Worm (Caenorhabditis elegans) whole organism, young adult: ENCODE results near the gene C28D4.4.
A peak's percentile ranks its signal among the peaks of the same experiment; 100 is the strongest.

Experiments
- B0019.2 ChIP-seq: fragments of 200-800 bp; sonication (Bioruptor generic); conservative IDR thresholded peaks from 2 replicates; pipeline ENCODE4 v1.3.6; 2022; ENCODE audit warnings: missing genetic modification reagents, missing genetic modification characterization, missing compliant biosample characterization
- B0035.1 ChIP-seq: sonication (generic microtip); optimal IDR thresholded peaks from 2 replicates; lab custom pipeline; 2016; ENCODE audit warnings: missing genetic modification characterization, mild to moderate bottlenecking, missing compliant biosample characterization, missing genotype, missing genetic modification reagents
- B0336.3 ChIP-seq: fragments of 200-800 bp; sonication (Bioruptor generic); IDR thresholded peaks from 2 replicates; pipeline ENCODE4 v1.3.6; 2022; ENCODE audit warnings: missing genetic modification characterization, missing compliant biosample characterization
- D2030.7 ChIP-seq: fragments of 200-800 bp; sonication (Bioruptor generic); IDR thresholded peaks from 2 replicates; pipeline ENCODE4 v1.3.6; 2022; ENCODE audit warnings: missing genetic modification reagents, missing genetic modification characterization, missing compliant biosample characterization
- F22D6.2 ChIP-seq: sonication (generic microtip); optimal IDR thresholded peaks from 2 replicates; lab custom pipeline; 2016; ENCODE audit warnings: mild to moderate bottlenecking, missing genetic modification characterization, missing compliant biosample characterization
- F57C9.4 ChIP-seq: sonication (generic microtip); optimal IDR thresholded peaks from 2 replicates; lab custom pipeline; 2017; ENCODE audit warnings: mild to moderate bottlenecking, missing genetic modification characterization, missing compliant biosample characterization
- Y56A3A.18 ChIP-seq: fragments of 200-800 bp; sonication (Bioruptor generic); IDR thresholded peaks from 2 replicates; pipeline ENCODE4 v1.3.6; 2022; ENCODE audit warnings: missing genetic modification reagents, missing genetic modification characterization, missing compliant biosample characterization
- Y95B8A.8 ChIP-seq: fragments of 200-800 bp; sonication (Bioruptor generic); IDR thresholded peaks from 2 replicates; pipeline ENCODE4 v1.3.6; 2022; ENCODE audit warnings: missing genetic modification reagents, missing genetic modification characterization, missing compliant biosample characterization
- ZK185.1 ChIP-seq: sonication (generic microtip); optimal IDR thresholded peaks from 2 replicates; lab custom pipeline; 2016; ENCODE audit warnings: mild to moderate bottlenecking, missing genetic modification characterization, missing compliant biosample characterization; ENCODE audit not compliant: poor library complexity, severe bottlenecking
- aptf-2 ChIP-seq: fragments of 200-800 bp; sonication (Bioruptor generic); conservative IDR thresholded peaks from 2 replicates; pipeline ENCODE4 v1.3.6; 2022; ENCODE audit warnings: missing genetic modification reagents, missing genetic modification characterization, missing compliant biosample characterization
- athp-1 ChIP-seq: sonication (generic microtip); optimal IDR thresholded peaks from 2 replicates; lab custom pipeline; 2017; ENCODE audit warnings: mild to moderate bottlenecking, missing genetic modification characterization, missing compliant biosample characterization
- attf-5 ChIP-seq: fragments of 200-800 bp; sonication (Bioruptor generic); optimal IDR thresholded peaks from 2 replicates; lab custom pipeline; 2018; ENCODE audit warnings: mild to moderate bottlenecking, missing genetic modification characterization, missing compliant biosample characterization
- attf-6 ChIP-seq: fragments of 200-800 bp; sonication (Bioruptor generic); IDR thresholded peaks from 2 replicates; pipeline ENCODE4 v1.3.6; 2022; ENCODE audit warnings: missing genetic modification reagents, missing genetic modification characterization, missing compliant biosample characterization
- ceh-100 ChIP-seq: fragments of 200-800 bp; sonication (Bioruptor generic); IDR thresholded peaks from 2 replicates; pipeline ENCODE4 v1.3.6; 2022; ENCODE audit warnings: missing genetic modification reagents, missing genetic modification characterization, missing compliant biosample characterization
- ceh-91 ChIP-seq: fragments of 200-800 bp; sonication (Bioruptor generic); IDR thresholded peaks from 2 replicates; pipeline ENCODE4 v1.3.6; 2022; ENCODE audit warnings: missing genetic modification reagents, missing genetic modification characterization, missing compliant biosample characterization
- dpl-1 ChIP-seq: fragments of 150-350 bp; optimal IDR thresholded peaks from 2 replicates; lab custom pipeline; 2014; ENCODE audit warnings: missing biosample characterization, missing genetic modification reagents, missing genetic modification characterization
- ekl-4 ChIP-seq: fragments of 200-800 bp; sonication (Bioruptor generic); IDR thresholded peaks from 2 replicates; pipeline ENCODE4 v1.3.6; 2022; ENCODE audit warnings: missing genetic modification reagents, missing genetic modification characterization, missing compliant biosample characterization
- him-1 ChIP-seq: sonication (generic microtip); optimal IDR thresholded peaks from 2 replicates; lab custom pipeline; 2016; ENCODE audit warnings: missing genotype, missing genetic modification reagents, missing genetic modification characterization, missing compliant biosample characterization
- hlh-26 ChIP-seq: fragments of 200-800 bp; sonication (Bioruptor generic); conservative IDR thresholded peaks from 2 replicates; pipeline ENCODE4 v1.3.6; 2022; ENCODE audit warnings: missing genetic modification reagents, missing genetic modification characterization, missing compliant biosample characterization
- hmg-1.2 ChIP-seq: fragments of 200-800 bp; sonication (Bioruptor generic); IDR thresholded peaks from 2 replicates; pipeline ENCODE4 v1.3.6; 2022; ENCODE audit warnings: missing genetic modification reagents, missing genetic modification characterization, missing compliant biosample characterization
- hsf-1 ChIP-seq: fragments of 200-800 bp; sonication (Bioruptor generic); IDR thresholded peaks from 2 replicates; pipeline ENCODE4 v1.3.6; 2022; ENCODE audit warnings: missing genetic modification reagents, missing genetic modification characterization, missing compliant biosample characterization
- lag-1 ChIP-seq: fragments of 200-800 bp; sonication (Bioruptor generic); IDR thresholded peaks from 2 replicates; pipeline ENCODE4 v1.3.6; 2022; ENCODE audit warnings: missing genetic modification reagents, missing genetic modification characterization, missing compliant biosample characterization
- lsl-1 ChIP-seq: fragments of 200-800 bp; sonication (Bioruptor generic); optimal IDR thresholded peaks from 2 replicates; lab custom pipeline; 2018; ENCODE audit warnings: mild to moderate bottlenecking, missing genetic modification characterization, moderate library complexity, missing compliant biosample characterization
- lsy-27 ChIP-seq: sonication (generic microtip); optimal IDR thresholded peaks from 2 replicates; lab custom pipeline; 2017; ENCODE audit warnings: missing genetic modification characterization, mild to moderate bottlenecking, missing compliant biosample characterization, antibody characterized with exemption, missing genotype, borderline replicate concordance; ENCODE audit not compliant: insufficient read depth
- madf-6 ChIP-seq: fragments of 200-800 bp; sonication (Bioruptor generic); IDR thresholded peaks from 2 replicates; pipeline ENCODE4 v1.3.6; 2022; ENCODE audit warnings: missing genetic modification reagents, missing genetic modification characterization, missing compliant biosample characterization
- madf-8 ChIP-seq: fragments of 200-800 bp; sonication (Bioruptor generic); conservative IDR thresholded peaks from 2 replicates; pipeline ENCODE4 v1.3.6; 2022; ENCODE audit warnings: missing genetic modification reagents, missing genetic modification characterization, missing compliant biosample characterization
- mcd-1 ChIP-seq: fragments of 200-800 bp; sonication (Bioruptor generic); IDR thresholded peaks from 2 replicates; pipeline ENCODE4 v1.3.6; 2022; ENCODE audit warnings: missing genetic modification reagents, missing genetic modification characterization, missing compliant biosample characterization
- mes-4 ChIP-seq: sonication (generic microtip); optimal IDR thresholded peaks from 2 replicates; lab custom pipeline; 2016; ENCODE audit warnings: missing genotype, missing genetic modification characterization, missing compliant biosample characterization
- nfyb-1 ChIP-seq: fragments of 200-800 bp; sonication (Bioruptor generic); IDR thresholded peaks from 2 replicates; pipeline ENCODE4 v1.3.6; 2022; ENCODE audit warnings: missing genetic modification reagents, missing genetic modification characterization, missing compliant biosample characterization
- nhr-90 ChIP-seq: sonication (generic microtip); optimal IDR thresholded peaks from 2 replicates; lab custom pipeline; 2016; ENCODE audit warnings: missing genotype, mild to moderate bottlenecking, missing genetic modification characterization, missing compliant biosample characterization
- sea-2 ChIP-seq: fragments of 200-800 bp; sonication (Bioruptor generic); IDR thresholded peaks from 2 replicates; pipeline ENCODE4 v1.3.6; 2022; ENCODE audit warnings: missing genetic modification characterization, missing compliant biosample characterization
- snpc-1.1 ChIP-seq: sonication (generic microtip); optimal IDR thresholded peaks from 2 replicates; lab custom pipeline; 2017; ENCODE audit warnings: missing genetic modification characterization, mild to moderate bottlenecking, missing compliant biosample characterization, antibody characterized with exemption, moderate library complexity, missing genotype, missing genetic modification reagents; ENCODE audit not compliant: insufficient read depth
- snpc-4 ChIP-seq, 5 experiments: fragments of 150-350 bp in 1 of 5; sonication (generic microtip) in 4 of 5; optimal IDR thresholded peaks; 2 replicates each; lab custom pipeline; 2014 to 2018; ENCODE audit warnings: missing genetic modification characterization in 5 of 5, missing biosample characterization in 3 of 5, antibody characterized with exemption in 2 of 5, mild to moderate bottlenecking in 2 of 5, missing compliant biosample characterization in 2 of 5, missing genotype in 2 of 5, moderate library complexity in 2 of 5, missing genetic modification reagents in 1 of 5
- somi-1 ChIP-seq: fragments of 200-800 bp; sonication (Bioruptor generic); optimal IDR thresholded peaks from 2 replicates; lab custom pipeline; 2018; ENCODE audit warnings: mild to moderate bottlenecking, missing genetic modification characterization, missing compliant biosample characterization
- unc-62 ChIP-seq: fragments of 150-350 bp; optimal IDR thresholded peaks from 2 replicates; lab custom pipeline; 2014; ENCODE audit warnings: missing biosample characterization, missing genetic modification reagents, missing genetic modification characterization
- ztf-26 ChIP-seq: sonication (generic microtip); optimal IDR thresholded peaks from 2 replicates; lab custom pipeline; 2017; ENCODE audit warnings: missing genetic modification characterization, missing compliant biosample characterization

The C28D4.4 gene

ce11 chrIV:9733904-9734303 lies 10.9 kb downstream of the C28D4.4 start:
- TF ChIP-seq B0019.2 (GFP tag; lab: Robert Waterston, UW) = no peak
- TF ChIP-seq ceh-100 = peak; percentile 64
- no peak for TF ChIP-seq snpc-4 (GFP tag; optimal IDR thresholded peaks at IDR 0.05; lab: Kevin White, UChicago)
- peak in 1 of 4 experiments; percentile 7 for TF ChIP-seq snpc-4 (tag; optimal IDR thresholded peaks at IDR 0.05; lab: Kevin White, UChicago)
- no peak for TF ChIP-seq somi-1 (GFP tag; lab: Kevin White, UChicago)
- no peak for TF ChIP-seq athp-1
- peak; percentile 84 for TF ChIP-seq lsl-1 (GFP tag; lab: Kevin White, UChicago)
- TF ChIP-seq mcd-1 (GFP tag; lab: Robert Waterston, UW) = 0 out of 2 replicates have a peak, but pooled peaks have one; percentile 26
- no peak for TF ChIP-seq attf-6 (GFP tag; lab: Robert Waterston, UW)
- TF ChIP-seq Y56A3A.18 = no peak
- no peak for TF ChIP-seq mes-4 (tag; lab: Kevin White, UChicago)
- no peak for TF ChIP-seq B0035.1
- TF ChIP-seq nhr-90 = no peak
- TF ChIP-seq hlh-26 (GFP tag; lab: Robert Waterston, UW) = no peak
- TF ChIP-seq him-1 (tag; lab: Kevin White, UChicago) = peak; percentile 9
- TF ChIP-seq hsf-1 = no peak
- no peak for TF ChIP-seq unc-62 (GFP tag; lab: Kevin White, UChicago)
- no peak for TF ChIP-seq lsy-27 (tag; lab: Kevin White, UChicago)
- no peak for TF ChIP-seq ZK185.1 (tag; lab: Kevin White, UChicago)
- TF ChIP-seq madf-6 = no peak

DNA sequence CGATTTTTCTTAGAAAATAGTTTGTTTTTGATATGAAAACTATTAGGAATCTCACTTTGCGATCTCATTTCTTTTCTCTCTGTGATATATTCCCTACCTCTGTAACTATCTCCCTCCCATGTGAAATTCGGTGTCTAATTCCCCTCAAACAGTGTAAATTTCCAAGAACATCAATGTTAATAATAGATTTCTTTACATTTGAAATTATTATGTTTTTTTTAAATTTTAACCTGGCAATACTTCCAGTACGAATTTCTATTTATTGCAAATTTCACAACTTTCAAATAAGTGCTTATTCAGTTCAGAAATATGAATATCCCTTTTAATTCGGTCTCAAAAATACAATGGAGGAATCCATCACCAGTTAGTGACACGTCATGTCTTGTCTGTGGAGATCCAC lies 16.4 kb downstream of the C28D4.4 start, which contains the start of gene nhr-100:
nhr-100 (plus strand) TSS at position 301 of the 400 bp plus-strand sequence.
- TF ChIP-seq B0019.2 (GFP tag; lab: Robert Waterston, UW) (no peak), ztf-26 (tag; lab: Kevin White, UChicago) (no peak), sea-2 (GFP tag; lab: Robert Waterston, UW) (no peak), attf-5 (GFP tag; lab: Kevin White, UChicago) (no peak)

DNA sequence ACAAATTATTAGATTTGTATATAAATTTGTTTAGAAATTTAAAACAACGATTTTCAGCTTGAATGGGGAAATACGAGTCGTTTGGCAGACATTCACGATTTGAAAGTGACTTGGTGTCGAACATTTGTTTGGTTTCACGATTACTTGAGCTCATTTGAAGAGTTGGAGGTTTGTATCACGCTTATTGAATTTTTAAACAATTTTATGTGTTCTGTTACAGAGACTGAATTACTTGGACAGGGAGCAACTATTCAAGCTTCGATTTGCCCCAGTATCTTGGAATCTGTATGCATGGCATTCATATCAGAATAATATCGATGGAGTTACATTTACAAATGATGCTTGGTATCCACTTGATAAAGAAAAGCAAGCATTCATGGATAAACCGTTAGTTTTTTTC lies 17.6 kb downstream of the C28D4.4 start:
- TF ChIP-seq dpl-1 (GFP tag; lab: Kevin White, UChicago) = no peak

- no peak for TF ChIP-seq nfyb-1 (GFP tag; lab: Robert Waterston, UW)
- no peak for TF ChIP-seq F57C9.4
- no peak for TF ChIP-seq D2030.7 (GFP tag; lab: Robert Waterston, UW)
Measured at ce11 chrIV:9725468-9725985, 19.3 kb downstream of the C28D4.4 start.

ce11 chrIV:9724948-9725347 lies 19.9 kb downstream of the C28D4.4 start, which contains the start of the genes nhr-138 and C28D4.18:
nhr-138 (plus strand) TSS chrIV:9725251.
C28D4.18 (plus strand) TSS chrIV:9725280.
- no peak for TF ChIP-seq hmg-1.2 (GFP tag; lab: Robert Waterston, UW)
- TF ChIP-seq F22D6.2 = no peak
- TF ChIP-seq snpc-1.1 (tag; lab: Kevin White, UChicago) = no peak

ce11 chrIV:9723185-9723584 lies 21.6 kb downstream of the C28D4.4 start:
- TF ChIP-seq Y95B8A.8 (no peak), B0336.3 (GFP tag; lab: Robert Waterston, UW) (no peak), lag-1 (no peak), him-1 (tag; lab: Kevin White, UChicago) (no peak), ceh-91 (no peak), aptf-2 (no peak), ekl-4 (GFP tag; lab: Robert Waterston, UW) (no peak), madf-8 (GFP tag; lab: Robert Waterston, UW) (no peak)
